Worm (Caenorhabditis elegans) whole organism, L1 larva: ENCODE results near the gene H12D21.11.

Source experiments
- nhr-237 ChIP-seq: fragments of 150-350 bp; optimal IDR thresholded peaks from 2 replicates; lab custom pipeline; 2014; ENCODE audit warnings: missing biosample characterization, missing genetic modification characterization
- unc-62 ChIP-seq: fragments of 150-350 bp; optimal IDR thresholded peaks from 2 replicates; lab custom pipeline; 2014; ENCODE audit warnings: missing biosample characterization, missing genetic modification reagents, missing genetic modification characterization
- vab-15 ChIP-seq: sonication (generic microtip); optimal IDR thresholded peaks from 2 replicates; lab custom pipeline; 2017; ENCODE audit warnings: missing genotype, mild to moderate bottlenecking, missing genetic modification characterization, missing compliant biosample characterization
- xbp-1 ChIP-seq: sonication (generic microtip); optimal IDR thresholded peaks from 2 replicates; lab custom pipeline; 2016; ENCODE audit warnings: missing genetic modification characterization, missing compliant biosample characterization

- TF ChIP-seq unc-62 (GFP tag; lab: Kevin White, UChicago) (no peak), vab-15 (tag; lab: Kevin White, UChicago) (no peak), xbp-1 (no peak), nhr-237 (no peak)
These were observed 8.3 kb upstream of the H12D21.11 start for ce11 chrV:14907445-14907844.
